Fruit fly (Drosophila melanogaster) whole organism, pupa: ENCODE data around the gene sti.

Source experiments
- CG12605 ChIP-seq: fragments of 200-800 bp; sonication (Bioruptor generic); IDR thresholded peaks from 2 replicates; pipeline ENCODE4 v1.3.6; 2022; ENCODE audit warnings: missing biosample characterization, missing genetic modification characterization
- CG13204 ChIP-seq: fragments of 200-800 bp; sonication (Bioruptor generic); optimal IDR thresholded peaks from 2 replicates; lab custom pipeline; 2018; ENCODE audit warnings: missing biosample characterization, mild to moderate bottlenecking, missing genetic modification characterization, moderate library complexity
- CG17806 ChIP-seq: fragments of 200-800 bp; sonication (Bioruptor generic); optimal IDR thresholded peaks from 2 replicates; lab custom pipeline; 2018; ENCODE audit warnings: missing biosample characterization, mild to moderate bottlenecking, missing genetic modification characterization, moderate library complexity
- CG34367 ChIP-seq: fragments of 200-800 bp; sonication (Bioruptor generic); optimal IDR thresholded peaks from 2 replicates; lab custom pipeline; 2018; ENCODE audit warnings: missing biosample characterization, mild to moderate bottlenecking, missing genetic modification characterization
- CG8159 ChIP-seq: fragments of 200-800 bp; sonication (Bioruptor generic); optimal IDR thresholded peaks from 3 replicates; lab custom pipeline; 2018; ENCODE audit warnings: missing biosample characterization, mild to moderate bottlenecking, missing genetic modification characterization, moderate library complexity
- CG8301 ChIP-seq: fragments of 200-800 bp; sonication (Bioruptor generic); optimal IDR thresholded peaks from 2 replicates; lab custom pipeline; 2018; ENCODE audit warnings: missing biosample characterization, mild to moderate bottlenecking, missing genetic modification characterization
- CG9948 ChIP-seq: fragments of 200-800 bp; sonication (Bioruptor generic); optimal IDR thresholded peaks from 2 replicates; lab custom pipeline; 2018; ENCODE audit warnings: missing biosample characterization, mild to moderate bottlenecking, missing genetic modification characterization, moderate library complexity
- D1 ChIP-seq: fragments of 200-800 bp; sonication (Bioruptor generic); optimal IDR thresholded peaks from 2 replicates; lab custom pipeline; 2018; ENCODE audit warnings: missing biosample characterization, mild to moderate bottlenecking, missing genetic modification characterization, moderate library complexity
- EcR ChIP-seq: fragments of 200-800 bp; sonication (Bioruptor generic); optimal IDR thresholded peaks from 3 replicates; lab custom pipeline; 2019; ENCODE audit warnings: missing biosample characterization, missing genetic modification characterization, mild to moderate bottlenecking, moderate library complexity, missing genetic modification reagents
- Snoo ChIP-seq: fragments of 200-800 bp; sonication (Bioruptor generic); optimal IDR thresholded peaks from 3 replicates; lab custom pipeline; 2017; ENCODE audit warnings: missing biosample characterization, mild to moderate bottlenecking, missing genetic modification characterization, inconsistent platforms
- gl ChIP-seq: fragments of 200-800 bp; sonication (Bioruptor generic); optimal IDR thresholded peaks from 2 replicates; lab custom pipeline; 2018; ENCODE audit warnings: missing biosample characterization, mild to moderate bottlenecking, missing genetic modification characterization
- rn ChIP-seq: fragments of 200-800 bp; sonication (Bioruptor generic); IDR thresholded peaks from 2 replicates; pipeline ENCODE4 v1.3.6; 2022; ENCODE audit warnings: missing biosample characterization, missing genetic modification characterization

DNA sequence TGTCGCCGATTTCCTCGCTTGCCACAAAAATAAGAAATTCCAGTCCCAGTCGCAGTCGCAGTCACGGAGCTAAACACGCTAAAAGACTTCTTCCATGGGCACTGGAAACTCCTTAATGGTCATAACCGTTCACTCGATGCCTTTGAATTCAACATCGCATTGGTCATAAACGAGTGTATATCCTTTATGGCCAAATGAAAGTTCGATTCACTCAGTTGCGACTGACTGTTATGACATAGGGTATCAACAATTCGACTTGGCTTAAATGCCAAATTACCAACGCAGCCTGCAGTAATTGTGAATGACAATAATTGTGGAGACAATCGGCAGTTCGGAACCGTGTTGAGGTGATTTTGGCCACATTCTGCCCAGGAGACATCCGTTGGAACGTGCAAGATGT is 44.7 kb upstream of the sti start:
- TF ChIP-seq Snoo (tag; lab: Kevin White, UChicago): no peak
- TF ChIP-seq CG8159: no peak
- no peak for TF ChIP-seq CG9948 (tag; lab: Kevin White, UChicago)
- no peak for TF ChIP-seq EcR (GFP tag; lab: Kevin White, UChicago)
- no peak for TF ChIP-seq CG8301
- no peak for TF ChIP-seq CG13204 (GFP tag; lab: Kevin White, UChicago)
- no peak for TF ChIP-seq gl
- no peak for TF ChIP-seq CG12605 (GFP tag; lab: Robert Waterston, UW)
- no peak for TF ChIP-seq rn
- no peak for TF ChIP-seq CG34367 (tag; lab: Kevin White, UChicago)
- TF ChIP-seq CG17806: no peak
- no peak for TF ChIP-seq D1 (tag; lab: Kevin White, UChicago)
